Fruit fly (Drosophila melanogaster): Measurements from ENCODE around the gene Zpr1.

The Zpr1 gene

DNA sequence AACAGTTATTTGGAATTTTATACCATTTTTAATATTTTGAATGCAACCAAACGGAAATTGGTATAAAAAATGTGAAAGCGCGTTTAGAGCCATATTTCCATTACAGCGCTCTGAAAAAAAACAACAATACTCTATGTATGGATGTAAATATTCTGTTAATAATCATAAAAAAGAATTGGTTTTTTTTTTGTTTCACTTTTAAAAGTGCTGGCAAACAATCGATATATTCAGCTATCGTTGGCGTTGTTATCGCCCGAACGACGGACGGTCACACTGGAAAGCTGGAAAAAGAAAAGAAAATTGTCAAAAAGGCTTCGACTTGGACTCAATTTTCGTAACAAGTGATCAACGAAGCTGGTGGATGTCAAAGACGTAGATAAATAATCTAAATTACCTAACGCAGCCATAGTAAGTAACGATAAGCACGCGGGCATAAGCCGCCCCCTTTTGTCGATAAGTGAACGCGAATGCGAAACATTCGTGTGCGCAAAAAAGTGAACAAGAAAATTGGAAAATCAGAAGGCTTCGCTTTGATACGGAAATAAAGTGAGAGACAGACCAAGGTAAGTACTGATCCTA lies 19.6 kb downstream of the Zpr1 start, which contains the start of gene CG7065:
CG7065 (plus strand) TSS at position 270 of the 579 bp plus-strand sequence.
- TF ChIP-seq fru (GFP tag; optimal IDR thresholded peaks at IDR 0.05) (no peak), Rel (GFP tag; optimal IDR thresholded peaks at IDR 0.05) (no peak), Rel (tag; optimal IDR thresholded peaks at IDR 0.05) (no peak), woc (GFP tag; optimal IDR thresholded peaks at IDR 0.05) (peak; percentile 12), Hnf4 (GFP tag; optimal IDR thresholded peaks at IDR 0.05) (no peak)

DNA sequence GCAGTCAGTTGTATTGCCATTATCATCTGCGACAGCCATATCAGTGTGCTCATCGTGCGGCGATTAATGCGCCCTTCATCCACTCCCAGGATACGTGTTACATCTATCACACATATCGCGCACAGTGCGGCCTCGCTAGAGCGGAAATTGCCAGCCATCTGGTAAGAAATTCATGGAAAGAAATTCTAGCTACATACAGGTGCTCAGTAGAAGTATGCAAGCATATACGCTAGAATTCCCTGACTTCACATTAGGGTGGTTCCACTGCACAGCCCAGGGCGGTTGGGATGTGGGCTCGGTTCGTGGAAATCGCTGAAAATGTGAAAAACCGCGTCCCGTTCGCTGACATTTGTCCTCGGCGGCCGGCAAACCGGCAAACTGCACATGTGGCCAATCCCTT lies 20.7 kb downstream of the Zpr1 start:
- TF ChIP-seq foxo (GFP tag; optimal IDR thresholded peaks at IDR 0.05) (peak in 1 of 2 experiments; percentile 69), sv (GFP tag; optimal IDR thresholded peaks at IDR 0.05) (peak; percentile 23), pan (optimal IDR thresholded peaks at IDR 0.05) (no peak), ey (GFP tag; optimal IDR thresholded peaks at IDR 0.05) (peak; percentile 59), CrebA (GFP tag; optimal IDR thresholded peaks at IDR 0.05; ENCODE audit: borderline replicate concordance) (no peak), brk (GFP tag; optimal IDR thresholded peaks at IDR 0.05) (no peak), Sp1 (GFP tag; optimal IDR thresholded peaks at IDR 0.05) (peak; percentile 68), HLH106 (tag; optimal IDR thresholded peaks at IDR 0.05) (peak; percentile 67), CG32264 (GFP tag; optimal IDR thresholded peaks at IDR 0.05) (peak; percentile 1), rgr (GFP tag; optimal IDR thresholded peaks at IDR 0.05) (peak; percentile 57), fru (GFP tag; optimal IDR thresholded peaks at IDR 0.05) (peak; percentile 70), Rel (GFP tag; optimal IDR thresholded peaks at IDR 0.05) (no peak), Rel (tag; optimal IDR thresholded peaks at IDR 0.05) (peak; percentile 3), OdsH (GFP tag; optimal IDR thresholded peaks at IDR 0.05) (peak; percentile 33), psq (GFP tag; optimal IDR thresholded peaks at IDR 0.05) (peak; percentile 17), h (GFP tag; optimal IDR thresholded peaks at IDR 0.05) (peak; percentile 57), Dif (GFP tag; optimal IDR thresholded peaks at IDR 0.05; ENCODE audit: partially characterized antibody) (no peak), CG9705 (GFP tag; optimal IDR thresholded peaks at IDR 0.05) (peak; percentile 31)

DNA sequence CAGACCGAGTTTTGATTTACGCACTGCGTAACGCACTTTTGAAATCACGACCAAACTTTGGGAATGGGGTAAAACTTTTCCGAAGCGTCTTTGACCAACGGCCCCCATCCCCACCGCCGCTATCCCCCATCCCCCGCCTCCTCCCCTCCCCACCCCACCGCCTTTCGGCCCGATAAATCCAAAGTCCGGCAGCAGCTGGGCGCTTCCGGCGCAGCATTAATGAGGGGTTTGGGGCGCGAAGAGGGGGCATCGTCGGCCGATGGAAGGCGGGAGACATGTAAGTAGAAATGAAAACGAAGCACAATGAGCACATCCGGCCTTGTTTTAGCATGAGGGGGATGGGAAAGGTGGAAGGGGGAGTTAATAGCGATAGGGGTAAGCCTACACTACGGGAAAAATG lies 22.8 kb downstream of the Zpr1 start:
- TF ChIP-seq rgr (GFP tag; optimal IDR thresholded peaks at IDR 0.05) (no peak), Jra (GFP tag; optimal IDR thresholded peaks at IDR 0.05) (no peak), ey (GFP tag; optimal IDR thresholded peaks at IDR 0.05) (no peak), sage (GFP tag; optimal IDR thresholded peaks at IDR 0.05) (no peak), dl (GFP tag; optimal IDR thresholded peaks at IDR 0.05; ENCODE audit: insufficient read depth in 1 of 2, partially characterized antibody in 2 of 2) (no peak), Hr78 (GFP tag; optimal IDR thresholded peaks at IDR 0.05) (no peak), OdsH (GFP tag; optimal IDR thresholded peaks at IDR 0.05) (no peak)

DNA sequence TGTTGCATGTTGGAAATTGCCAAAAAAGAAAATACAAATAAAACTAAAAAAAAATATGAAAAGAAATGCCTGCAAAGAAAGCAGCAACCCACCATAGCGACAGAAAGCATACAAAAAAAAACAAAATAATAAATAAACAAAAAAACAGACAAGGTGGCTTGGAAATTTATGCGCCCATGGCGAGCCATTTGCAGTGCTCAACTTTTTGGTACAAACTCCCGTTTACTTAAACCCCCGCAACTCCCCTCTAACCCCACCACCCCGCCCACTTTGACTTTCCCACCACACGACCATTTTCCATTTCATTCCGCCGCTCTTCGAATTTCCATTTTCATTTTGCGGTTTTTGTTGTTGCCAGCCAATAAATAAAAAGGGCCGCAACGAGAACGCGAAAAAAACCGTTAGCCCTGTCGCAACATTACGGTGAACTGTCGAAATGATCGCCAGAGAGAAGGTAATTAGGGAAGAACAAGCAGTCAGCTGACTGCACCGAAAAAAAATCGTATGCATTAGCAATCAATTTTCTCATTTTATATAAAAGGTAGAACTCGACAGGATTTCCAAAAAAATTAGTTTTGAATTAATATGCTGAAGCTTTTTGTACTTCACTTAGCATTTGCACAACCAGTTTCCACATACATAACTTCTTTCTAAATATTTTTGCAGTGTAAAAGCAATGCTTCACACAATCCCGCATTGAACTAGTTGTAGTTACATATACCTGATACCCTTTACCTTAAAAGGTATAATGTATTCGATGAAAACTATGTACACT lies 24.9 kb downstream of the Zpr1 start:
- no peak for TF ChIP-seq OdsH (GFP tag; optimal IDR thresholded peaks at IDR 0.05)
- no peak for TF ChIP-seq fru (GFP tag; optimal IDR thresholded peaks at IDR 0.05)
- no peak for TF ChIP-seq foxo (GFP tag; optimal IDR thresholded peaks at IDR 0.05)
- no peak for TF ChIP-seq Jra (GFP tag; optimal IDR thresholded peaks at IDR 0.05)
- TF ChIP-seq tai (GFP tag; optimal IDR thresholded peaks at IDR 0.05), result no peak
- no peak for TF ChIP-seq CG9705 (GFP tag; optimal IDR thresholded peaks at IDR 0.05)
- TF ChIP-seq Dfd (GFP tag; optimal IDR thresholded peaks at IDR 0.05), result no peak
- no peak for TF ChIP-seq ey (GFP tag; optimal IDR thresholded peaks at IDR 0.05)
- no peak for TF ChIP-seq Dif (GFP tag; optimal IDR thresholded peaks at IDR 0.05; ENCODE audit: partially characterized antibody)
- TF ChIP-seq woc (GFP tag; optimal IDR thresholded peaks at IDR 0.05), result no peak
- no peak for TF ChIP-seq N (GFP tag; optimal IDR thresholded peaks at IDR 0.05)

DNA sequence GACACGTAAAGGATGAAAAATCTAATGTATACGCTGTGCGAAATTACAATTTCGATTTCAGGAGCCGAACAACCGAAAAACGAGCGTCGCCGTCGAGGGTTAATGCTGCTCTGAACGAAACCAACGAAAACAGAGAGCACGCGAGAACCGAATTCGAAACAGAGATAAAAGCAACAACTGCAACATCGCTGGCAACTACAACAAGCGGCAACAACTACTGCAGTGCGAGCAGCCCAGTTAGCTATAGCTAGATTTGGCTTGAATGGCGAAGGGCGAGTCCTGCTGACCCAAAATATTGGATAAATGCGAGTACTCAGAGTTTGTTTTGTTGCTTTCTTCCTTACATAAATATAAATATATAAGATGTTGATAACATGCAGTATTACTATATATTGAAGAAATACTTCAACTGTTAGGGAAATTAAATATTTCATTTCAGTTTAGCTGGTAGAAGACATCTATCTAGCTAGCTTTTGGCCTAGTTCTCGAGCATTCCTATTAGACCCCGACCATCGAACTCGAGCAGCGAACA lies 26.9 kb downstream of the Zpr1 start, which contains the start of gene fend:
fend (minus strand) TSS at position 178 of the 532 bp plus-strand sequence.
- TF ChIP-seq pan (optimal IDR thresholded peaks at IDR 0.05) (no peak), sv (GFP tag; optimal IDR thresholded peaks at IDR 0.05) (no peak), Dfd (GFP tag; optimal IDR thresholded peaks at IDR 0.05) (no peak), CG9705 (GFP tag; optimal IDR thresholded peaks at IDR 0.05) (peak; percentile 32), Myc (optimal IDR thresholded peaks at IDR 0.05) (peak; percentile 92), N (GFP tag; optimal IDR thresholded peaks at IDR 0.05) (no peak), Hr78 (GFP tag; optimal IDR thresholded peaks at IDR 0.05) (no peak), rgr (GFP tag; optimal IDR thresholded peaks at IDR 0.05) (peak; percentile 26), woc (GFP tag; optimal IDR thresholded peaks at IDR 0.05) (peak; percentile 76), brk (GFP tag; optimal IDR thresholded peaks at IDR 0.05) (peak; percentile 17), psq (GFP tag; optimal IDR thresholded peaks at IDR 0.05) (peak; percentile 28), Hr83 (GFP tag; optimal IDR thresholded peaks at IDR 0.05; ENCODE audit: poor library complexity, severe bottlenecking) (no peak), foxo (GFP tag; optimal IDR thresholded peaks at IDR 0.05) (peak in 1 of 2 experiments; percentile 15), ey (GFP tag; optimal IDR thresholded peaks at IDR 0.05) (no peak), Sp1 (GFP tag; optimal IDR thresholded peaks at IDR 0.05) (peak; percentile 41), Dif (GFP tag; optimal IDR thresholded peaks at IDR 0.05; ENCODE audit: partially characterized antibody) (no peak), jim (GFP tag; optimal IDR thresholded peaks at IDR 0.05) (no peak), CrebA (GFP tag; optimal IDR thresholded peaks at IDR 0.05; ENCODE audit: borderline replicate concordance) (no peak), Abd-B (GFP tag; optimal IDR thresholded peaks at IDR 0.05) (no peak), HLH106 (tag; optimal IDR thresholded peaks at IDR 0.05) (peak; percentile 18), fru (GFP tag; optimal IDR thresholded peaks at IDR 0.05) (peak; percentile 22), Rel (GFP tag; optimal IDR thresholded peaks at IDR 0.05) (no peak), Rel (tag; optimal IDR thresholded peaks at IDR 0.05) (no peak), h (GFP tag; optimal IDR thresholded peaks at IDR 0.05) (peak; percentile 27)

All from whole organism, wandering third instar larva.